Worm (Caenorhabditis elegans): ENCODE data around the gene fbxa-52.

fbxa-52 gene

DNA sequence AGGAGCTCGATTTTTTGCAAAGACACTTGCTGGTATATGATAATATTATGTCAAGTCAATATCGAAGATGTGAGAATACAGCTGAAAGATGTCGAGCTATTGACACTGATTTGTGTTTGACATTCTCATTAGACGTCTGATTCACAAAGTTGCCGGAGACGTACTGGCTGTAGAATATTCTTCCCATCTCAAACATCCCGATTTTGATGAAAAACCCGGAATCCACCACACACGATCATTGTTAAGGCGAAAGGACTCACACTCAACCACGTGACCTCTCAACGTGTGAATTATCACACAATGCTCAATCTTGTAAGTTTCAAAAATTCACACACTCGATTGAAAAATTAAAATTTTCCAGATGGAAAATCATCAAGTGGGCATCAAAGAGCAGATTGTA is 23.5 kb upstream of the fbxa-52 start, which contains the start of gene F07G6.12:
TSS of gene F07G6.12 (plus strand) at position 301 of the 400 bp plus-strand sequence.
- TF ChIP-seq hlh-30 (tag; optimal IDR thresholded peaks at IDR 0.05; ENCODE audit: insufficient read depth) (peak; percentile 17), unc-86 (tag; optimal IDR thresholded peaks at IDR 0.05) (no peak)

DNA sequence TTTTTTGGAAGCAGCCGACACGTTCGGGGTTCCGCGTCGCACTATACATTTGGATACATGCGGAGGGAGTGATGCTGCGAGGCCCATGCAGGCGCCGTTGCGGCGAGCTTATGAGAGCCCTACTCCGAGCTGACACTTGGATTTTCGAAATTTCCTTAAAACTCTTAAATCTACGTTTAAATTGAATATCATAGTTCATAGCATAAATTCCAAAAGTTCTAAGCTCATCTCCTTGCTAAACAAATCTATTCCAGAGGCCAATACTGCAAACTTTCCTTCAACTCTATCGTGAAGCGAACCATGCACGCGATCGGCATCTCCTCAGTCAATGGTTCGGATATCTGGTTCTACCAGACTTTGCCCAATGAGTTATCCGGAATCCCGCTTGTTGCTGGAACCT is 17.1 kb upstream of the fbxa-52 start, which contains the start of gene dgn-3:
TSS of gene dgn-3 (plus strand) at position 301 of the 400 bp plus-strand sequence.
- TF ChIP-seq lin-11 (tag; optimal IDR thresholded peaks at IDR 0.05) (no peak), fkh-10 (GFP tag; optimal IDR thresholded peaks at IDR 0.05) (no peak), odd-2 (tag; optimal IDR thresholded peaks at IDR 0.05) (no peak), ceh-19 (GFP tag; optimal IDR thresholded peaks at IDR 0.05) (no peak), hlh-8 (tag; optimal IDR thresholded peaks at IDR 0.05) (no peak), F13H6.1 (tag; optimal IDR thresholded peaks at IDR 0.05) (no peak), ceh-34 (tag; optimal IDR thresholded peaks at IDR 0.05) (no peak)

DNA sequence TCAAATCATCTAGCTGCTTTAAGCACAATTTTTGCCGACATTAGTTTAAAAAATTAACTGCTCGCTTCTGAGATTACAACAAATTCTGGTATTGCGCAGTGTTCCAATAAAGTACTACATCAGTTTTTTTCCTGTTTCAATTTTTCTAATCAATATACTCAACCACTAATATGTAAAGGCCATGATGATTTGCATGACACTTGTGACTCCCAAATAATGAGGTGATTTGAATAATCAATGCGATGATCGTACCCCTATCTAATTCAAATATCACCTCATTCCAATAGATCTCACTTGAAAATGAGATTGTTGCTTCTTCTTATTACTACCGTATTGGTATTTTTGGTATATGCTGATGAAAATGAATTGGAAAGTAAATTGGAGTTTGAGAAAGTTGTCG is 14.6 kb upstream of the fbxa-52 start, which contains the start of gene F07G6.2:
TSS of gene F07G6.2 (plus strand) at position 301 of the 400 bp plus-strand sequence.
- TF ChIP-seq mec-3 (tag; optimal IDR thresholded peaks at IDR 0.05; ENCODE audit: borderline replicate concordance): no peak
- TF ChIP-seq Y22D7AL.16 (tag; optimal IDR thresholded peaks at IDR 0.05): no peak
- TF ChIP-seq pax-1 (tag; optimal IDR thresholded peaks at IDR 0.05): no peak
- no peak for TF ChIP-seq sdc-2 (tag; optimal IDR thresholded peaks at IDR 0.05)
- no peak for TF ChIP-seq tbx-7 (tag; optimal IDR thresholded peaks at IDR 0.05)
- no peak for TF ChIP-seq ceh-18 (tag; optimal IDR thresholded peaks at IDR 0.05)
- TF ChIP-seq zip-5 (tag; optimal IDR thresholded peaks at IDR 0.05): no peak
- TF ChIP-seq lim-6 (tag; optimal IDR thresholded peaks at IDR 0.05): no peak
- no peak for TF ChIP-seq ceh-19 (GFP tag; optimal IDR thresholded peaks at IDR 0.05)
- TF ChIP-seq pha-2 (tag; optimal IDR thresholded peaks at IDR 0.05): no peak
- TF ChIP-seq madf-2 (tag; optimal IDR thresholded peaks at IDR 0.05): no peak
- TF ChIP-seq pros-1 (tag; optimal IDR thresholded peaks at IDR 0.05): no peak
- TF ChIP-seq ztf-16 (tag; optimal IDR thresholded peaks at IDR 0.05): no peak

DNA sequence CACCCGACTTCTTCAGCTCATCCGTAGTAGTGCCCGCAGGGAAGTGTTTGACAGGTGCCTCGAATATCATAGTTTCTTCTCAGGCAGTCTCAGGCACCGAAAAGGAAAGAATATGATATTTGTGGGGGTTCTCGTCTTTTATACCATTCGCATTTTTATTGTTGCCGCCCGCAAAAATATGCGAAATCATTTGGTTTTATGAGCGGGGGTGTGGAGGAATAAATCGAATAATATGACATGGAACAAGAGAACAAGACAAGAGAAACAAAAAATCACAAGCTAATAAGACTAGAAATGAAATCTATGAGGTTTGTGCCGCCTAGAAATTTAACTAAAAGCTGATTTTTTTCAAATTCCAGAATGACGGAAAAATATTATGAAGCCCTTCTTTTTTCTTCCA is 7.9 kb upstream of the fbxa-52 start, which contains the start of gene F07G6.8:
TSS of gene F07G6.8 (minus strand) at position 101 of the 400 bp plus-strand sequence.
- no peak for TF ChIP-seq ztf-16 (tag; optimal IDR thresholded peaks at IDR 0.05)
- TF ChIP-seq ceh-34 (tag; optimal IDR thresholded peaks at IDR 0.05): no peak
- no peak for TF ChIP-seq ceh-2 (tag; optimal IDR thresholded peaks at IDR 0.05)
- TF ChIP-seq nfya-1 (tag; optimal IDR thresholded peaks at IDR 0.05): no peak
- no peak for TF ChIP-seq pqm-1 (tag; optimal IDR thresholded peaks at IDR 0.05)
- no peak for TF ChIP-seq pha-4 (tag; optimal IDR thresholded peaks at IDR 0.05)
- TF ChIP-seq unc-86 (tag; optimal IDR thresholded peaks at IDR 0.05): no peak

DNA sequence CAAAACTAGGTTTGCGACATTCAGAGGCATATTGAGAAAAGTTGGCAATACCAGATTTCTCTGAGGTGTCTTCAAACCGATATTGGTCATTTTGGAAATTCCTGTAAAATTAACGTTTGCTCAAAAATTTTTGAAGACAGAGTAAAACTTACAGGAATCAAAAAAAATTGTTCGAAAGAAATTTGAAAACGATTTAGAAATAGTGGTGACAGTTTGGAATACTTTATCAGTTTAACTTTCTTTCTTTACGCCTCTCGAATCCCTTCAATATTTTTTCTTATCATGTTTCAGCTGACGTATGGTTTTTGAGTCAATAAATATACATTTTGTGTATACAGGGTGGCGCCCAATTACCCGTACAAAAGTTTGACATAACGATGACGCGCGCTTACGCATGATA is 6.0 kb upstream of the fbxa-52 start, which contains the start of gene fbxa-53:
TSS of gene fbxa-53 (minus strand) at position 101 of the 400 bp plus-strand sequence.
- TF ChIP-seq ets-4 (tag; optimal IDR thresholded peaks at IDR 0.05): no peak
- no peak for TF ChIP-seq hlh-13 (GFP tag; optimal IDR thresholded peaks at IDR 0.05)
- TF ChIP-seq unc-3 (GFP tag; conservative IDR thresholded peaks at IDR 0.05): no peak
- no peak for TF ChIP-seq unc-3 (tag; optimal IDR thresholded peaks at IDR 0.05)
- no peak for TF ChIP-seq ceh-19 (GFP tag; optimal IDR thresholded peaks at IDR 0.05)
- TF ChIP-seq pqm-1 (tag; optimal IDR thresholded peaks at IDR 0.05): no peak
- no peak for TF ChIP-seq npax-4 (tag; optimal IDR thresholded peaks at IDR 0.05)
- TF ChIP-seq unc-55 (GFP tag; optimal IDR thresholded peaks at IDR 0.05): no peak
- no peak for TF ChIP-seq sox-2 (GFP tag; IDR thresholded peaks at IDR 0.05)
- no peak for TF ChIP-seq tbx-2 (tag; optimal IDR thresholded peaks at IDR 0.05)
- TF ChIP-seq ceh-14 (tag; optimal IDR thresholded peaks at IDR 0.05): no peak
- TF ChIP-seq F13H6.1 (tag; optimal IDR thresholded peaks at IDR 0.05): no peak
- no peak for TF ChIP-seq hlh-30 (tag; optimal IDR thresholded peaks at IDR 0.05; ENCODE audit: insufficient read depth)

Measured in whole organism, late embryonic.